Worm (Caenorhabditis elegans): ENCODE data around the gene his-48.

DNA sequence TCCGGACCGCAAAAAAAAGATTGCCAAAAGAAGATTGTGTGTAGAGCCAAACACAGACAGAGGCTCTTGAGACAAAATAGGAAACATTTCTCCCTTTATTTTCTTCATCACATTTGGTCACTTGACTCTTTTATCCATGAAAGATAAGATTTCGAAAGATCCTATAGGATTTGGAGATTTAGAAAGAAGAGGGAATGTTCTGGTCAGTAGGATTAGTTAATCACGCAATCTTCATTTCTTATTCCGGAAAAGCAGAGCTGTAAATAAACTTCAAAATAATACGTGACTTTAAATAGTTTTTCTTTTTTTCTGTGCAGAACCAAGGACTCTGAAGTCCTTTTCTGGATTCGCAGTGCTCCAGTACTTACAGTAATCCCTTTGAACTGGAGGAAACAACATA is 22.7 kb downstream of the his-48 start:
- TF ChIP-seq flt-1 (GFP tag; IDR thresholded peaks at IDR 0.05): no peak
- TF ChIP-seq ama-1 (optimal IDR thresholded peaks at IDR 0.05): no peak
- TF ChIP-seq hmg-4 (GFP tag; optimal IDR thresholded peaks at IDR 0.05): no peak
- TF ChIP-seq F13C5.2 (tag; optimal IDR thresholded peaks at IDR 0.05): no peak
- TF ChIP-seq ets-7 (tag; optimal IDR thresholded peaks at IDR 0.05): no peak
- TF ChIP-seq B0310.2 (tag; optimal IDR thresholded peaks at IDR 0.05): no peak
- TF ChIP-seq tra-4 (tag; optimal IDR thresholded peaks at IDR 0.05): no peak
- TF ChIP-seq hnd-1 (tag; optimal IDR thresholded peaks at IDR 0.05): no peak
- no peak for TF ChIP-seq scrt-1 (GFP tag; IDR thresholded peaks at IDR 0.05)
- no peak for TF ChIP-seq ceh-13 (GFP tag; optimal IDR thresholded peaks at IDR 0.05)
- TF ChIP-seq ceh-36 (tag; optimal IDR thresholded peaks at IDR 0.05): no peak
- no peak for TF ChIP-seq hmbx-1 (tag; optimal IDR thresholded peaks at IDR 0.05)
- no peak for TF ChIP-seq pes-1 (GFP tag; IDR thresholded peaks at IDR 0.05)
